Worm (Caenorhabditis elegans): Measurements from ENCODE around the gene Y39A1A.22.

ce11 chrIII:10661292-10661691, 45.5 kb downstream of the Y39A1A.22 start:
- TF ChIP-seq med-1 (GFP tag; optimal IDR thresholded peaks at IDR 0.05; ENCODE audit: insufficient read depth): no peak
- no peak for TF ChIP-seq cog-1 (tag; optimal IDR thresholded peaks at IDR 0.05)
- no peak for TF ChIP-seq flt-1 (GFP tag; IDR thresholded peaks at IDR 0.05)
- no peak for TF ChIP-seq klf-2 (GFP tag; conservative IDR thresholded peaks at IDR 0.05)
- 0 out of 2 replicates have a peak, but pooled peaks have one; percentile 16 for TF ChIP-seq ztf-29 (GFP tag; IDR thresholded peaks at IDR 0.05)
- no peak for TF ChIP-seq ref-1 (GFP tag; conservative IDR thresholded peaks at IDR 0.05)
- no peak for TF ChIP-seq ztf-23 (GFP tag; IDR thresholded peaks at IDR 0.05)
- no peak for TF ChIP-seq T22C8.4 (GFP tag; IDR thresholded peaks at IDR 0.05)
- no peak for TF ChIP-seq tab-1 (GFP tag; IDR thresholded peaks at IDR 0.05)

Measured in whole organism, midembryonic.